Fruit fly (Drosophila melanogaster) whole organism, wandering third instar larva: Measurements from ENCODE around the gene cin.

Source experiments
- foxo ChIP-seq, 2 experiments: fragments of 200-800 bp; sonication (Bioruptor generic); optimal IDR thresholded peaks; 2 replicates in 1 of 2; 3 replicates in 1 of 2; lab custom pipeline; 2016 to 2017; ENCODE audit warnings: missing biosample characterization in 2 of 2, missing genetic modification characterization in 2 of 2
- psq ChIP-seq: fragments of 200-800 bp; sonication (Bioruptor generic); optimal IDR thresholded peaks from 3 replicates; lab custom pipeline; 2017; ENCODE audit warnings: missing biosample characterization, mild to moderate bottlenecking, missing genetic modification characterization, moderate library complexity

DNA sequence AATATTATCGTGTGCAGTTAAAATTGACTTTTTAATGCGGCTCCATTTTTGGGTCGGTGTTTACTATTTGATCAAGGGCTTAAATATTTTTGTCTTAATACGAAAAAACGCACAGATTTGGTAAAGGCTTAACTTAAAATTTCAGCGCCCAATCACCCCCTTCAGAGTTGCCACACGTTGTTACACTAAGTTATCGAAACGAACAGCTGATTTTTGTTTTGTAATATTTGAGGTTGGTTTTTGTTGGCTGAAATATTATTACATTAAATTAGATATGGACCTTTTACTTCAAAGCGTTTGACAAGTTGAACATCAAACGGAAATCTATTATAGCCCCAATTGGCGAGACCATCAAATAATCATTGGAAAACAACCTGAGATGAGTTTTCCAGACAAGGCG lies 784 bp upstream of the cin start, which contains the start of gene CG42376:
- TF ChIP-seq psq (GFP tag; lab: Kevin White, UChicago) (no peak), foxo (GFP tag; optimal IDR thresholded peaks at IDR 0.05; lab: Kevin White, UChicago) (no peak)
